Worm (Caenorhabditis elegans): Measurements from ENCODE around the gene F14H12.6.

DNA sequence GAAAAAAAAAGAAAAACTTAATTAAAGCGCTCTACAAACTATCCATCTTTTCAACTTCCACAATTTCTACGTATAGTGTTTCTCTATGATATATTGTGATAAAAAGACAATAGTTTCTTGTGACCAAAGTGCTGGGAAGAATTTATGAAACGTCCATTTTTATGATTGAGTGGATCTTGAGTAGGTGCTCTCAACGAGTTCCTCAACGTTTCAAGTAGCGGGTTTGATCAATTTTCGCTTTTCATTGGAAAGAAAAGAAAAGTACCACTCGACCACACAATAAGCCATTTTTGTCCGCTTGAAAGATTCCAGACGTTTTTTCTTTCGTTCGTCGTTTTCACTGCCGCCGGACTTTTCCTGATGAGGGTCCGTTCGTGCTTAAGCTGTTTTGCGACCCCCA lies 40.1 kb upstream of the F14H12.6 start:
- no peak for TF ChIP-seq lsy-2 (tag; optimal IDR thresholded peaks at IDR 0.05)
- TF ChIP-seq sem-2 (GFP tag; optimal IDR thresholded peaks at IDR 0.05) = no peak
- no peak for TF ChIP-seq elt-3 (tag; optimal IDR thresholded peaks at IDR 0.05)
- TF ChIP-seq zip-8 (tag; optimal IDR thresholded peaks at IDR 0.05) = no peak
- TF ChIP-seq blmp-1 (tag; optimal IDR thresholded peaks at IDR 0.05) = no peak
- no peak for TF ChIP-seq tbx-8 (GFP tag; optimal IDR thresholded peaks at IDR 0.05)
- TF ChIP-seq elt-1 (tag; optimal IDR thresholded peaks at IDR 0.05; ENCODE audit: borderline replicate concordance, insufficient read depth) = no peak
- no peak for TF ChIP-seq nhr-76 (tag; optimal IDR thresholded peaks at IDR 0.05)
- no peak for TF ChIP-seq snpc-4 (tag; optimal IDR thresholded peaks at IDR 0.05)
- TF ChIP-seq unc-62 (GFP tag; optimal IDR thresholded peaks at IDR 0.05) = no peak
- no peak for TF ChIP-seq mep-1 (tag; optimal IDR thresholded peaks at IDR 0.05)
- TF ChIP-seq cnd-1 (tag; optimal IDR thresholded peaks at IDR 0.05) = no peak
- TF ChIP-seq unc-39 (tag; optimal IDR thresholded peaks at IDR 0.05) = no peak
- TF ChIP-seq ztf-11 (tag; optimal IDR thresholded peaks at IDR 0.05) = no peak
